Fruit fly (Drosophila melanogaster) S2 (cell line): ENCODE measurements around the gene Mgat4b.

Experiments used
- CG8478 ChIP-seq: fragments of >200 bp; optimal IDR thresholded peaks from 2 replicates; lab custom pipeline; 2018
- CTCF ChIP-seq, 2 experiments: fragments of >200 bp; optimal IDR thresholded peaks; 2 replicates each; lab custom pipeline; 2018

- TF ChIP-seq CTCF (optimal IDR thresholded peaks at IDR 0.05; lab: Kevin White, UChicago) (no peak), CG8478 (no peak)
Measured at dm6 chr3L:14759984-14760626, 9.0 kb downstream of the Mgat4b start.
